Fruit fly (Drosophila melanogaster): ENCODE results near the gene Ca-beta.
A peak's percentile ranks its signal among the peaks of the same experiment; 100 is the strongest.

Ca-beta gene

dm6 chr2L:11169904-11170303 lies 33.4 kb downstream of the Ca-beta start (continued):
- TF ChIP-seq CG1233 (GFP tag; optimal IDR thresholded peaks at IDR 0.05) (no peak), slbo (GFP tag; IDR thresholded peaks at IDR 0.05) (peak; percentile 38; the same call in 1 of the 2 replicates), dan (GFP tag; IDR thresholded peaks at IDR 0.05) (no peak), Optix (GFP tag; IDR thresholded peaks at IDR 0.05) (no peak)

- TF ChIP-seq Scr (GFP tag; IDR thresholded peaks at IDR 0.05; ENCODE audit: partially characterized antibody) (no peak), luna (GFP tag; optimal IDR thresholded peaks at IDR 0.05) (no peak), CG7556 (GFP tag; optimal IDR thresholded peaks at IDR 0.05) (no peak), stc (GFP tag; IDR thresholded peaks at IDR 0.05) (no peak), tll (GFP tag; optimal IDR thresholded peaks at IDR 0.05) (no peak), CG32772 (GFP tag; IDR thresholded peaks at IDR 0.05) (no peak), Gsc (GFP tag; IDR thresholded peaks at IDR 0.05) (no peak), CG11093 (GFP tag; IDR thresholded peaks at IDR 0.05) (no peak), CG17361 (GFP tag; IDR thresholded peaks at IDR 0.05) (no peak), CG7745 (tag; optimal IDR thresholded peaks at IDR 0.05) (no peak), CG3407 (GFP tag; optimal IDR thresholded peaks at IDR 0.05) (no peak), Doc3 (GFP tag; IDR thresholded peaks at IDR 0.05; ENCODE audit: partially characterized antibody) (0 out of 3 replicates have a peak, but pooled peaks have one; percentile 10), Med (GFP tag) (peak; percentile 42), CG10267 (tag; optimal IDR thresholded peaks at IDR 0.05) (no peak), vvl (GFP tag; IDR thresholded peaks at IDR 0.05) (peak; percentile 35; the same call in 1 of the 2 replicates), ewg (GFP tag; optimal IDR thresholded peaks at IDR 0.05) (peak; percentile 93), seq (GFP tag; IDR thresholded peaks at IDR 0.05) (peak; percentile 32; the same call in 1 of the 2 replicates), CG4707 (GFP tag; optimal IDR thresholded peaks at IDR 0.05) (no peak), CG2712 (tag; optimal IDR thresholded peaks at IDR 0.05) (no peak), CG1024 (GFP tag; IDR thresholded peaks at IDR 0.05) (no peak), Dbx (GFP tag; IDR thresholded peaks at IDR 0.05) (no peak; the same call in 2 of the 3 replicates), CG34224 (GFP tag; IDR thresholded peaks at IDR 0.05; ENCODE audit: partially characterized antibody) (no peak), knrl (GFP tag; IDR thresholded peaks at IDR 0.05; ENCODE audit: partially characterized antibody) (no peak), Atf3 (GFP tag; optimal IDR thresholded peaks at IDR 0.05) (no peak), da (GFP tag; optimal IDR thresholded peaks at IDR 0.05) (no peak), ab (GFP tag; optimal IDR thresholded peaks at IDR 0.05) (no peak), crol (GFP tag; IDR thresholded peaks at IDR 0.05) (peak; percentile 83), Doc2 (GFP tag; IDR thresholded peaks at IDR 0.05) (no peak), D (optimal IDR thresholded peaks at IDR 0.05) (no peak), D (GFP tag; optimal IDR thresholded peaks at IDR 0.05) (no peak), CG9727 (GFP tag; optimal IDR thresholded peaks at IDR 0.05) (no peak), run (tag; optimal IDR thresholded peaks at IDR 0.05) (no peak), CG2120 (GFP tag; optimal IDR thresholded peaks at IDR 0.05) (no peak), CG10462 (GFP tag; optimal IDR thresholded peaks at IDR 0.05) (no peak), Tbp (GFP tag; optimal IDR thresholded peaks at IDR 0.05) (no peak), CG12769 (tag; optimal IDR thresholded peaks at IDR 0.05) (peak; percentile 73), Myb (GFP tag; optimal IDR thresholded peaks at IDR 0.05) (no peak), row (GFP tag; IDR thresholded peaks at IDR 0.05) (no peak), CG18599 (GFP tag; optimal IDR thresholded peaks at IDR 0.05) (peak; percentile 2), Oli (tag; optimal IDR thresholded peaks at IDR 0.05) (no peak), inv (GFP tag; IDR thresholded peaks at IDR 0.05; ENCODE audit: partially characterized antibody) (no peak), CG32767 (GFP tag; IDR thresholded peaks at IDR 0.05) (0 out of 2 replicates have a peak, but pooled peaks have one; percentile 60), Optix (GFP tag; IDR thresholded peaks at IDR 0.05) (0 out of 3 replicates have a peak, but pooled peaks have one; percentile 28), CG3847 (GFP tag; IDR thresholded peaks at IDR 0.05) (no peak)
Measured at dm6 chr2L:11168684-11169549, 34.4 kb downstream of the Ca-beta start.
